Worm (Caenorhabditis elegans): ENCODE data around the gene F40G9.17.
A peak's percentile ranks its signal among the peaks of the same experiment; 100 is the strongest.

F40G9.17 gene

ce11 chrIII:203953-204352 lies 9.7 kb downstream of the F40G9.17 start:
- peak; percentile 95 for TF ChIP-seq T22C8.4 (GFP tag; IDR thresholded peaks at IDR 0.05)
- no peak for TF ChIP-seq klf-2 (GFP tag; conservative IDR thresholded peaks at IDR 0.05)
- TF ChIP-seq med-1 (GFP tag; optimal IDR thresholded peaks at IDR 0.05; ENCODE audit: insufficient read depth), result no peak

- TF ChIP-seq cog-1 (tag; optimal IDR thresholded peaks at IDR 0.05), result no peak
- no peak for TF ChIP-seq med-1 (GFP tag; optimal IDR thresholded peaks at IDR 0.05; ENCODE audit: insufficient read depth)
Measured at ce11 chrIII:207023-207422, 12.8 kb downstream of the F40G9.17 start, which contains the start of gene W10C4.1. TSS of gene W10C4.1 (minus strand) at chrIII:207123.

- TF ChIP-seq tab-1 (GFP tag; IDR thresholded peaks at IDR 0.05), result no peak
- TF ChIP-seq ref-1 (GFP tag; conservative IDR thresholded peaks at IDR 0.05), result no peak
- no peak for TF ChIP-seq ztf-23 (GFP tag; IDR thresholded peaks at IDR 0.05)
- no peak for TF ChIP-seq klf-2 (GFP tag; conservative IDR thresholded peaks at IDR 0.05)
- no peak for TF ChIP-seq T22C8.4 (GFP tag; IDR thresholded peaks at IDR 0.05)
- TF ChIP-seq med-1 (GFP tag; optimal IDR thresholded peaks at IDR 0.05; ENCODE audit: insufficient read depth), result no peak
- TF ChIP-seq ztf-29 (GFP tag; IDR thresholded peaks at IDR 0.05), result no peak
- TF ChIP-seq flt-1 (GFP tag; IDR thresholded peaks at IDR 0.05), result no peak
- no peak for TF ChIP-seq cog-1 (tag; optimal IDR thresholded peaks at IDR 0.05)
Measured at ce11 chrIII:208793-209694, 14.8 kb downstream of the F40G9.17 start.

ce11 chrIII:209695-210091 lies 15.4 kb downstream of the F40G9.17 start, which contains the start of gene klp-20:
TSS of gene klp-20 (plus strand) at chrIII:209992.
- TF ChIP-seq med-1 (GFP tag; optimal IDR thresholded peaks at IDR 0.05; ENCODE audit: insufficient read depth) (no peak), ztf-23 (GFP tag; IDR thresholded peaks at IDR 0.05) (no peak), tab-1 (GFP tag; IDR thresholded peaks at IDR 0.05) (no peak), klf-2 (GFP tag; conservative IDR thresholded peaks at IDR 0.05) (no peak), T22C8.4 (GFP tag; IDR thresholded peaks at IDR 0.05) (no peak), ref-1 (GFP tag; conservative IDR thresholded peaks at IDR 0.05) (no peak), flt-1 (GFP tag; IDR thresholded peaks at IDR 0.05) (no peak), ztf-29 (GFP tag; IDR thresholded peaks at IDR 0.05) (no peak), cog-1 (tag; optimal IDR thresholded peaks at IDR 0.05) (no peak)

ce11 chrIII:211387-211786 lies 17.1 kb downstream of the F40G9.17 start:
- TF ChIP-seq ztf-23 (GFP tag; IDR thresholded peaks at IDR 0.05) (no peak), cog-1 (tag; optimal IDR thresholded peaks at IDR 0.05) (no peak), tab-1 (GFP tag; IDR thresholded peaks at IDR 0.05) (no peak), klf-2 (GFP tag; conservative IDR thresholded peaks at IDR 0.05) (no peak), flt-1 (GFP tag; IDR thresholded peaks at IDR 0.05) (no peak), med-1 (GFP tag; optimal IDR thresholded peaks at IDR 0.05; ENCODE audit: insufficient read depth) (no peak), ztf-29 (GFP tag; IDR thresholded peaks at IDR 0.05) (no peak), ref-1 (GFP tag; conservative IDR thresholded peaks at IDR 0.05) (no peak), T22C8.4 (GFP tag; IDR thresholded peaks at IDR 0.05) (no peak)

- TF ChIP-seq ztf-23 (GFP tag; IDR thresholded peaks at IDR 0.05) (no peak), ztf-29 (GFP tag; IDR thresholded peaks at IDR 0.05) (no peak), cog-1 (tag; optimal IDR thresholded peaks at IDR 0.05) (no peak)
Measured at ce11 chrIII:220368-220767, 26.1 kb downstream of the F40G9.17 start.

ce11 chrIII:222508-222907 lies 28.2 kb downstream of the F40G9.17 start:
- TF ChIP-seq ztf-29 (GFP tag; IDR thresholded peaks at IDR 0.05), result no peak
- TF ChIP-seq tab-1 (GFP tag; IDR thresholded peaks at IDR 0.05), result no peak

- 0 out of 2 replicates have a peak, but pooled peaks have one; percentile 38 for TF ChIP-seq flt-1 (GFP tag; IDR thresholded peaks at IDR 0.05)
- TF ChIP-seq T22C8.4 (GFP tag; IDR thresholded peaks at IDR 0.05), result no peak
- TF ChIP-seq ztf-29 (GFP tag; IDR thresholded peaks at IDR 0.05), result no peak
Measured at ce11 chrIII:227033-227432, 32.8 kb downstream of the F40G9.17 start.

ce11 chrIII:230129-230528 lies 35.9 kb downstream of the F40G9.17 start, which contains the start of gene hpo-38:
TSS of gene hpo-38 (plus strand) at chrIII:230429.
- TF ChIP-seq klf-2 (GFP tag; conservative IDR thresholded peaks at IDR 0.05) (no peak), med-1 (GFP tag; optimal IDR thresholded peaks at IDR 0.05; ENCODE audit: insufficient read depth) (no peak), T22C8.4 (GFP tag; IDR thresholded peaks at IDR 0.05) (no peak), cog-1 (tag; optimal IDR thresholded peaks at IDR 0.05) (no peak), flt-1 (GFP tag; IDR thresholded peaks at IDR 0.05) (no peak), tab-1 (GFP tag; IDR thresholded peaks at IDR 0.05) (no peak)

ce11 chrIII:232918-233317 lies 38.7 kb downstream of the F40G9.17 start:
- TF ChIP-seq flt-1 (GFP tag; IDR thresholded peaks at IDR 0.05), result peak; percentile 27; the same call in 1 of the 2 replicates
- TF ChIP-seq tab-1 (GFP tag; IDR thresholded peaks at IDR 0.05), result 0 out of 2 replicates have a peak, but pooled peaks have one; percentile 15

- TF ChIP-seq flt-1 (GFP tag; IDR thresholded peaks at IDR 0.05), result 0 out of 2 replicates have a peak, but pooled peaks have one; percentile 17
- no peak for TF ChIP-seq ztf-29 (GFP tag; IDR thresholded peaks at IDR 0.05)
Measured at ce11 chrIII:235115-235514, 40.9 kb downstream of the F40G9.17 start.

Data from whole organism, midembryonic.